Fruit fly (Drosophila melanogaster): ENCODE data around the gene Sugb.

Sugb gene

dm6 chr3L:11648410-11648809 lies 35.4 kb upstream of the Sugb start, which contains the start of the genes RIOK1 and Polr3H (continued):
- TF ChIP-seq Ets97D (GFP tag; optimal IDR thresholded peaks at IDR 0.05) (peak; percentile 62), CG3163 (GFP tag; optimal IDR thresholded peaks at IDR 0.05) (no peak), bcd (GFP tag; optimal IDR thresholded peaks at IDR 0.05) (peak; percentile 55), gcm2 (GFP tag; optimal IDR thresholded peaks at IDR 0.05) (peak; percentile 62), D (optimal IDR thresholded peaks at IDR 0.05) (no peak), D (GFP tag; optimal IDR thresholded peaks at IDR 0.05) (no peak), ci (GFP tag; IDR thresholded peaks at IDR 0.05) (peak; percentile 65; the same call in 2 of the 3 replicates), CG10209 (GFP tag; optimal IDR thresholded peaks at IDR 0.05) (no peak), sens (GFP tag) (peak; percentile 97), bsh (GFP tag; optimal IDR thresholded peaks at IDR 0.05) (no peak), Vsx1 (GFP tag; optimal IDR thresholded peaks at IDR 0.05) (no peak), CG10543 (GFP tag; optimal IDR thresholded peaks at IDR 0.05) (no peak), sens-2 (GFP tag; IDR thresholded peaks at IDR 0.05) (no peak), fd3F (GFP tag; optimal IDR thresholded peaks at IDR 0.05) (peak; percentile 39), Jarid2 (GFP tag; optimal IDR thresholded peaks at IDR 0.05) (no peak), Hr78 (GFP tag; optimal IDR thresholded peaks at IDR 0.05) (no peak), Lim3 (GFP tag; IDR thresholded peaks at IDR 0.05) (no peak), CG2875 (GFP tag; optimal IDR thresholded peaks at IDR 0.05) (peak; percentile 5), inv (GFP tag; IDR thresholded peaks at IDR 0.05; ENCODE audit: partially characterized antibody) (no peak), Awh (GFP tag; IDR thresholded peaks at IDR 0.05) (no peak), ssp (GFP tag; IDR thresholded peaks at IDR 0.05) (0 out of 2 replicates have a peak, but pooled peaks have one; percentile 40), vnd (GFP tag; IDR thresholded peaks at IDR 0.05; ENCODE audit: partially characterized antibody) (no peak), bbx (GFP tag; IDR thresholded peaks at IDR 0.05; ENCODE audit: partially characterized antibody) (0 out of 2 replicates have a peak, but pooled peaks have one; percentile 30), CG31365 (tag; optimal IDR thresholded peaks at IDR 0.05) (no peak), H15 (GFP tag; IDR thresholded peaks at IDR 0.05) (peak; percentile 33; the same call in 1 of the 3 replicates), CG3995 (GFP tag; optimal IDR thresholded peaks at IDR 0.05) (peak; percentile 60), CG8290 (GFP tag; optimal IDR thresholded peaks at IDR 0.05) (peak; percentile 31), CG8290 (tag; optimal IDR thresholded peaks at IDR 0.05) (no peak), CG7928 (GFP tag; optimal IDR thresholded peaks at IDR 0.05) (no peak), CG6654 (GFP tag; optimal IDR thresholded peaks at IDR 0.05) (no peak), Hr3 (GFP tag; optimal IDR thresholded peaks at IDR 0.05) (peak; percentile 63), CG12942 (GFP tag; optimal IDR thresholded peaks at IDR 0.05) (peak; percentile 75), az2 (GFP tag; optimal IDR thresholded peaks at IDR 0.05) (peak; percentile 79), Doc3 (GFP tag; IDR thresholded peaks at IDR 0.05; ENCODE audit: partially characterized antibody) (no peak), cad (GFP tag; optimal IDR thresholded peaks at IDR 0.05) (no peak), sc (optimal IDR thresholded peaks at IDR 0.05) (no peak), sc (GFP tag; optimal IDR thresholded peaks at IDR 0.05) (peak; percentile 21), gsb-n (tag; optimal IDR thresholded peaks at IDR 0.05) (no peak), HLHmδ (GFP tag; optimal IDR thresholded peaks at IDR 0.05) (no peak), CG10979 (tag; optimal IDR thresholded peaks at IDR 0.05) (peak; percentile 55), CTCF (GFP tag; optimal IDR thresholded peaks at IDR 0.05) (no peak), btn (GFP tag; optimal IDR thresholded peaks at IDR 0.05) (no peak), NfI (GFP tag; optimal IDR thresholded peaks at IDR 0.05) (peak; percentile 72), Hr51 (GFP tag; optimal IDR thresholded peaks at IDR 0.05) (peak in 1 of 2 experiments; percentile 63), Six4 (GFP tag; optimal IDR thresholded peaks at IDR 0.05) (peak; percentile 36), CG8765 (GFP tag; IDR thresholded peaks at IDR 0.05) (no peak), CG8089 (GFP tag; optimal IDR thresholded peaks at IDR 0.05) (peak; percentile 40), tup (GFP tag; optimal IDR thresholded peaks at IDR 0.05) (peak; percentile 4), danr (GFP tag; IDR thresholded peaks at IDR 0.05) (no peak), CG42726 (GFP tag; IDR thresholded peaks at IDR 0.05; ENCODE audit: partially characterized antibody) (no peak), Stat92E (GFP tag; optimal IDR thresholded peaks at IDR 0.05) (no peak)

Measured in whole organism, embryonic.